Worm (Caenorhabditis elegans): ENCODE results near the gene C02F4.5.

- TF ChIP-seq skn-1 (tag; optimal IDR thresholded peaks at IDR 0.05) (no peak), nhr-23 (tag; optimal IDR thresholded peaks at IDR 0.05) (no peak), unc-62 (GFP tag; optimal IDR thresholded peaks at IDR 0.05) (no peak), F13H6.1 (tag; optimal IDR thresholded peaks at IDR 0.05) (no peak), ztf-11 (tag; optimal IDR thresholded peaks at IDR 0.05) (no peak), nhr-11 (tag; optimal IDR thresholded peaks at IDR 0.05) (no peak), aly-2 (tag; optimal IDR thresholded peaks at IDR 0.05) (no peak), mbf-1 (tag; optimal IDR thresholded peaks at IDR 0.05) (no peak), nhr-237 (tag; optimal IDR thresholded peaks at IDR 0.05) (no peak), egl-27 (tag; optimal IDR thresholded peaks at IDR 0.05) (no peak), mdl-1 (tag; optimal IDR thresholded peaks at IDR 0.05) (no peak), ceh-82 (tag; optimal IDR thresholded peaks at IDR 0.05) (no peak), snpc-4 (tag; optimal IDR thresholded peaks at IDR 0.05) (no peak), ZK546.5 (tag; optimal IDR thresholded peaks at IDR 0.05) (no peak)
Observed at ce11 chrIV:10570065-10570464, 46.1 kb upstream of the C02F4.5 start.

Data from whole organism, L2 larva.